Fruit fly (Drosophila melanogaster): ENCODE results near the gene CG43739.

Gene CG43739

dm6 chr2L:20915224-20915623, 3.5 kb downstream of the CG43739 start (continued):
- TF ChIP-seq hkb (optimal IDR thresholded peaks at IDR 0.05): no peak
- peak; percentile 51; the same call in 1 of the 2 replicates for TF ChIP-seq hkb (GFP tag; IDR thresholded peaks at IDR 0.05)
- peak; percentile 16; the same call in 1 of the 2 replicates for TF ChIP-seq MBD-R2 (GFP tag; IDR thresholded peaks at IDR 0.05)
- peak; percentile 22 for TF ChIP-seq CG10267 (tag; optimal IDR thresholded peaks at IDR 0.05)
- peak; percentile 37 for TF ChIP-seq fd96Cb (tag; optimal IDR thresholded peaks at IDR 0.05)
- no peak for TF ChIP-seq CG16779 (GFP tag; IDR thresholded peaks at IDR 0.05)
- TF ChIP-seq grau (tag; optimal IDR thresholded peaks at IDR 0.05): peak; percentile 18
- peak; percentile 37 for TF ChIP-seq Ssrp (tag; optimal IDR thresholded peaks at IDR 0.05)
- peak; percentile 71 for TF ChIP-seq lab (GFP tag; optimal IDR thresholded peaks at IDR 0.05)
- TF ChIP-seq CG1603 (tag; optimal IDR thresholded peaks at IDR 0.05): peak; percentile 24
- TF ChIP-seq Oaz (GFP tag; IDR thresholded peaks at IDR 0.05): 0 out of 2 replicates have a peak, but pooled peaks have one; percentile 10
- peak; percentile 56 for TF ChIP-seq CG2712 (tag; optimal IDR thresholded peaks at IDR 0.05)
- TF ChIP-seq CG14050 (GFP tag; IDR thresholded peaks at IDR 0.05): no peak
- peak; percentile 52 for TF ChIP-seq CG11504 (tag; optimal IDR thresholded peaks at IDR 0.05)
- no peak for TF ChIP-seq sna (GFP tag; IDR thresholded peaks at IDR 0.05; ENCODE audit: partially characterized antibody)
- TF ChIP-seq Ptx1 (GFP tag; IDR thresholded peaks at IDR 0.05): peak; percentile 68
- TF ChIP-seq Hr78 (GFP tag; optimal IDR thresholded peaks at IDR 0.05): no peak
- no peak for TF ChIP-seq HLHmδ (GFP tag; optimal IDR thresholded peaks at IDR 0.05)
- TF ChIP-seq ranshi (GFP tag; IDR thresholded peaks at IDR 0.05): 0 out of 2 replicates have a peak, but pooled peaks have one; percentile 31
- peak; percentile 50 for TF ChIP-seq phol (tag; optimal IDR thresholded peaks at IDR 0.05)
- TF ChIP-seq CG10366 (GFP tag; IDR thresholded peaks at IDR 0.05): peak; percentile 56
- TF ChIP-seq chm (GFP tag; IDR thresholded peaks at IDR 0.05): peak; percentile 16; the same call in 1 of the 2 replicates
- TF ChIP-seq CG11085 (GFP tag; IDR thresholded peaks at IDR 0.05): no peak
- TF ChIP-seq Meics (GFP tag; optimal IDR thresholded peaks at IDR 0.05): peak; percentile 20
- TF ChIP-seq Bteb2 (GFP tag; optimal IDR thresholded peaks at IDR 0.05): no peak
- TF ChIP-seq tx (GFP tag; optimal IDR thresholded peaks at IDR 0.05): no peak
- TF ChIP-seq tgo (GFP tag; IDR thresholded peaks at IDR 0.05): peak; percentile 58; the same call in 2 of the 3 replicates
- no peak for TF ChIP-seq Mrtf (GFP tag; IDR thresholded peaks at IDR 0.05)

- TF ChIP-seq CG15269 (tag; optimal IDR thresholded peaks at IDR 0.05): no peak
- TF ChIP-seq CG8290 (GFP tag; optimal IDR thresholded peaks at IDR 0.05): no peak
- TF ChIP-seq CG8290 (tag; optimal IDR thresholded peaks at IDR 0.05): no peak
- no peak for TF ChIP-seq zfh1 (GFP tag; IDR thresholded peaks at IDR 0.05)
- TF ChIP-seq CG14965 (GFP tag; optimal IDR thresholded peaks at IDR 0.05; ENCODE audit: borderline replicate concordance): no peak
- TF ChIP-seq dimm (GFP tag; IDR thresholded peaks at IDR 0.05): no peak
- no peak for TF ChIP-seq eyg (GFP tag; optimal IDR thresholded peaks at IDR 0.05)
- no peak for TF ChIP-seq gsb (GFP tag; IDR thresholded peaks at IDR 0.05)
- TF ChIP-seq Scr (GFP tag; IDR thresholded peaks at IDR 0.05; ENCODE audit: partially characterized antibody): no peak
- no peak for TF ChIP-seq Oaz (GFP tag; IDR thresholded peaks at IDR 0.05)
- TF ChIP-seq h (optimal IDR thresholded peaks at IDR 0.05): no peak
- TF ChIP-seq tap (tag; optimal IDR thresholded peaks at IDR 0.05): no peak
- TF ChIP-seq CG4282 (GFP tag; optimal IDR thresholded peaks at IDR 0.05): no peak
- no peak for TF ChIP-seq row (GFP tag; IDR thresholded peaks at IDR 0.05)
- no peak for TF ChIP-seq BEAF-32 (GFP tag; optimal IDR thresholded peaks at IDR 0.05)
- TF ChIP-seq ac (GFP tag; optimal IDR thresholded peaks at IDR 0.05): no peak
- no peak for TF ChIP-seq Optix (GFP tag; IDR thresholded peaks at IDR 0.05)
- TF ChIP-seq CG34224 (GFP tag; IDR thresholded peaks at IDR 0.05; ENCODE audit: partially characterized antibody): no peak
- no peak for TF ChIP-seq zfh2 (GFP tag; optimal IDR thresholded peaks at IDR 0.05)
Observed at dm6 chr2L:20913528-20913927, 5.2 kb downstream of the CG43739 start.
